Fruit fly (Drosophila melanogaster) whole organism, pupa: Measurements from ENCODE around the gene TfIIA-S.

ENCODE experiments used
- CG10348 ChIP-seq: fragments of 200-800 bp; sonication (Bioruptor generic); IDR thresholded peaks from 2 replicates; pipeline ENCODE4 v1.3.6; 2022; ENCODE audit warnings: missing biosample characterization, missing genetic modification characterization
- CG12605 ChIP-seq: fragments of 200-800 bp; sonication (Bioruptor generic); IDR thresholded peaks from 2 replicates; pipeline ENCODE4 v1.3.6; 2022; ENCODE audit warnings: missing biosample characterization, missing genetic modification characterization
- CG13204 ChIP-seq: fragments of 200-800 bp; sonication (Bioruptor generic); optimal IDR thresholded peaks from 2 replicates; lab custom pipeline; 2018; ENCODE audit warnings: missing biosample characterization, mild to moderate bottlenecking, missing genetic modification characterization, moderate library complexity
- CG14655 ChIP-seq: fragments of 200-800 bp; sonication (Bioruptor generic); optimal IDR thresholded peaks from 3 replicates; lab custom pipeline; 2017; ENCODE audit warnings: mild to moderate bottlenecking, missing biosample characterization, missing genetic modification reagents, missing genetic modification characterization
- CG15710 ChIP-seq: fragments of 200-800 bp; sonication (Bioruptor generic); optimal IDR thresholded peaks from 2 replicates; lab custom pipeline; 2018; ENCODE audit warnings: missing biosample characterization, mild to moderate bottlenecking, missing genetic modification characterization, moderate library complexity
- CG17806 ChIP-seq: fragments of 200-800 bp; sonication (Bioruptor generic); optimal IDR thresholded peaks from 2 replicates; lab custom pipeline; 2018; ENCODE audit warnings: missing biosample characterization, mild to moderate bottlenecking, missing genetic modification characterization, moderate library complexity
- CG32121 ChIP-seq: fragments of 200-800 bp; sonication (Bioruptor generic); IDR thresholded peaks from 2 replicates; pipeline ENCODE4 v1.3.6; 2022; ENCODE audit warnings: missing biosample characterization, missing genetic modification characterization
- CG34367 ChIP-seq: fragments of 200-800 bp; sonication (Bioruptor generic); optimal IDR thresholded peaks from 2 replicates; lab custom pipeline; 2018; ENCODE audit warnings: missing biosample characterization, mild to moderate bottlenecking, missing genetic modification characterization
- CG4496 ChIP-seq: fragments of 200-800 bp; sonication (Bioruptor generic); IDR thresholded peaks from 3 replicates; pipeline ENCODE4 v1.3.6; 2022; ENCODE audit warnings: missing biosample characterization, missing genetic modification characterization
- CG8159 ChIP-seq: fragments of 200-800 bp; sonication (Bioruptor generic); optimal IDR thresholded peaks from 3 replicates; lab custom pipeline; 2018; ENCODE audit warnings: missing biosample characterization, mild to moderate bottlenecking, missing genetic modification characterization, moderate library complexity
- CG8301 ChIP-seq: fragments of 200-800 bp; sonication (Bioruptor generic); optimal IDR thresholded peaks from 2 replicates; lab custom pipeline; 2018; ENCODE audit warnings: missing biosample characterization, mild to moderate bottlenecking, missing genetic modification characterization
- CG9948 ChIP-seq: fragments of 200-800 bp; sonication (Bioruptor generic); optimal IDR thresholded peaks from 2 replicates; lab custom pipeline; 2018; ENCODE audit warnings: missing biosample characterization, mild to moderate bottlenecking, missing genetic modification characterization, moderate library complexity
- D1 ChIP-seq: fragments of 200-800 bp; sonication (Bioruptor generic); optimal IDR thresholded peaks from 2 replicates; lab custom pipeline; 2018; ENCODE audit warnings: missing biosample characterization, mild to moderate bottlenecking, missing genetic modification characterization, moderate library complexity
- EcR ChIP-seq: fragments of 200-800 bp; sonication (Bioruptor generic); optimal IDR thresholded peaks from 3 replicates; lab custom pipeline; 2019; ENCODE audit warnings: missing biosample characterization, missing genetic modification characterization, mild to moderate bottlenecking, moderate library complexity, missing genetic modification reagents
- Ets98B ChIP-seq: fragments of 200-800 bp; sonication (Bioruptor generic); IDR thresholded peaks from 2 replicates; pipeline ENCODE4 v1.3.6; 2022; ENCODE audit warnings: missing biosample characterization, missing genetic modification characterization
- Pif1A ChIP-seq: fragments of 200-800 bp; sonication (Bioruptor generic); optimal IDR thresholded peaks from 3 replicates; lab custom pipeline; 2016; ENCODE audit warnings: missing biosample characterization, missing genetic modification characterization
- Pif1B ChIP-seq: fragments of 200-800 bp; sonication (Bioruptor generic); optimal IDR thresholded peaks from 3 replicates; lab custom pipeline; 2016; ENCODE audit warnings: missing biosample characterization, missing genetic modification characterization
- Snoo ChIP-seq: fragments of 200-800 bp; sonication (Bioruptor generic); optimal IDR thresholded peaks from 3 replicates; lab custom pipeline; 2017; ENCODE audit warnings: missing biosample characterization, mild to moderate bottlenecking, missing genetic modification characterization, inconsistent platforms
- fd96Ca ChIP-seq: fragments of 200-800 bp; sonication (Bioruptor generic); IDR thresholded peaks from 3 replicates; pipeline ENCODE4 v1.3.6; 2022; ENCODE audit warnings: missing biosample characterization, missing genetic modification characterization
- gl ChIP-seq: fragments of 200-800 bp; sonication (Bioruptor generic); optimal IDR thresholded peaks from 2 replicates; lab custom pipeline; 2018; ENCODE audit warnings: missing biosample characterization, mild to moderate bottlenecking, missing genetic modification characterization
- rn ChIP-seq: fragments of 200-800 bp; sonication (Bioruptor generic); IDR thresholded peaks from 2 replicates; pipeline ENCODE4 v1.3.6; 2022; ENCODE audit warnings: missing biosample characterization, missing genetic modification characterization

The TfIIA-S gene

dm6 chr3R:23931095-23931728, 40.4 kb upstream of the TfIIA-S start, which contains the start of the genes Rpt2 and CG13599:
Rpt2 (minus strand) TSS chr3R:23931558.
CG13599 (plus strand) TSS chr3R:23931639.
- TF ChIP-seq Snoo (tag; lab: Kevin White, UChicago) (no peak), rn (GFP tag; lab: Robert Waterston, UW) (no peak), Pif1B (no peak), CG8159 (tag; lab: Kevin White, UChicago) (no peak), EcR (GFP tag; lab: Kevin White, UChicago) (peak; percentile 18)

- TF ChIP-seq Snoo (tag; lab: Kevin White, UChicago) (peak; percentile 4), CG15710 (tag; lab: Kevin White, UChicago) (no peak), CG9948 (tag; lab: Kevin White, UChicago) (no peak)
Observed at dm6 chr3R:23928950-23929602, 38.2 kb upstream of the TfIIA-S start, which contains the start of the genes CG43998, CG43999 and CG31142. CG43998 (minus strand) TSS chr3R:23929000. CG43999 (minus strand) TSS chr3R:23929000. CG31142 (plus strand) TSS chr3R:23929243.

- TF ChIP-seq CG32121 (GFP tag; lab: Robert Waterston, UW) = no peak
- 0 out of 3 replicates have a peak, but pooled peaks have one; percentile 24 for TF ChIP-seq CG4496
- TF ChIP-seq, all 21 proteins: peak for 1
Observed at dm6 chr3R:23927429-23927828, 36.6 kb upstream of the TfIIA-S start, which contains the start of gene CG13601. CG13601 (minus strand) TSS chr3R:23927634.

DNA sequence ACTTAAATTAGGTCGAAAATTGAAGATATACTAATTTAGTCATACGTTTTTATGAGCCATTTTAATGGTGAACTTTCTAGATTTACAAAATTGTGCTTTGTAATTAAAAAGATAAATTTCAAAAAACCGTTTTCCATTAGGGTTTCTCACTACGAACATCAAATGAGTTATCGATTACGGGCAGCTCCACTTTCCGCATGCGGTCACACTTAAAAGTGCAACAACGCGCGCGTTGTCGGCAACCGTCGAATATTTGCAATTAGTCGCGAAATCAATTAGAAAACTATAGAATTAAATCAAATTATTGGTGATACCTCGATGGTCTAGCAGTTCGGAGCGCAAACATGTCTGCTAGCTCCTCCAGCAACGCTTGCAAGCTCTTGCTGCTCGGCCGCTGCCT, 33.3 kb upstream of the TfIIA-S start, which contains the start of gene Ndc1:
Gene Ndc1, plus strand, starts transcription at position 200 of the 400 bp plus-strand sequence.
- TF ChIP-seq rn (GFP tag; lab: Robert Waterston, UW) (no peak), CG15710 (tag; lab: Kevin White, UChicago) (no peak), CG13204 (GFP tag; lab: Kevin White, UChicago) (no peak), CG34367 (tag; lab: Kevin White, UChicago) (no peak), CG14655 (GFP tag; lab: Kevin White, UChicago) (no peak), EcR (GFP tag; lab: Kevin White, UChicago) (no peak), CG10348 (GFP tag; lab: Robert Waterston, UW) (no peak), Ets98B (GFP tag; lab: Robert Waterston, UW) (no peak), CG8159 (tag; lab: Kevin White, UChicago) (no peak), CG17806 (tag; lab: Kevin White, UChicago) (no peak), Pif1A (GFP tag; lab: Kevin White, UChicago) (no peak)
- TF ChIP-seq, all 21 proteins: peak for 0

- TF ChIP-seq gl (tag; lab: Kevin White, UChicago) (peak; percentile 36), rn (GFP tag; lab: Robert Waterston, UW) (no peak), CG4496 (peak; percentile 55; the same call in 2 of the 3 replicates), CG8159 (tag; lab: Kevin White, UChicago) (peak; percentile 46), CG12605 (GFP tag; lab: Robert Waterston, UW) (peak; percentile 57; the same call in 1 of the 2 replicates), Ets98B (GFP tag; lab: Robert Waterston, UW) (peak; percentile 58), Snoo (tag; lab: Kevin White, UChicago) (peak; percentile 4), EcR (GFP tag; lab: Kevin White, UChicago) (peak; percentile 24), Pif1B (no peak)
Observed at dm6 chr3R:23922502-23923350, 31.9 kb upstream of the TfIIA-S start, which contains the start of the genes sba and CG31141. sba (minus strand) TSS chr3R:23922973. CG31141 (plus strand) TSS chr3R:23923300.

DNA sequence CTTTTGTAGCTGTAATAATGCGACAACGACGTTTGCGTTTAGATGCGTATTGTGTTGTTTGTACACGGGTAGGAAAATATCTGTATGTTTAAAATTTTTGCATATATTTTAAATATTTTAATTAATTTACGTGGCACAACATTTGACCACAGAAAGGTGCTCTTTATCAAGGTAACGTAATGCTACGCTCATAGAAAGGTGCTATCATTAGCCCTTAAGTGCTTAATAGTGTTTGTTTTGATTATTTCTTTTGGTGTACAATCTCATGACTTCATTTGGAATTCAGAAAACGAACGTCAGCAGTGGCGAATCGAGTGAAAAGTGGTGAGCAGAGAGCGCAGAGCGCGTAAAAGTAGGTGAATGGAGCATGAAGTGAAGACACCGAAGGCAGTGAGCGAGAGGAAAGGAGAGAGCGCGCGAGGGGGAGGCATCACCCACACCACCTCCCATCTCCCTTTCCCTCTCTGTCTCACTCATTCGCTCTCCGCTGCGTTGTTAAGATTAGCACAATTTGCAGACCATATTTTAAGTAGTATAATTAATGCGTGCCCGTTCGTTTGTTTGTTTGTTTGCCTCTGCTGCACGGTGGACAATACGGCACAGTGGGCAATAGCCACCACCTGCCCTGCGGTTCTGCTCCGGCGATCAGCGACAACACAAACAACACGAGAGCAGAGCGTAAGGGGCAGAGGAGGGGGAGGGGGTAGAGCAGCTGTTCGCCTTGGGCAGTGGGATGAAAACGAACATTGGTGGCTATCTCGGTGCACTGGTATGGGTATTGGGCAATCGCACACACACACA, 31.0 kb upstream of the TfIIA-S start:
- TF ChIP-seq rn (GFP tag; lab: Robert Waterston, UW) = 0 out of 2 replicates have a peak, but pooled peaks have one; percentile 36
- TF ChIP-seq D1 (tag; lab: Kevin White, UChicago) = no peak
- TF ChIP-seq gl (tag; lab: Kevin White, UChicago) = no peak
- no peak for TF ChIP-seq CG10348 (GFP tag; lab: Robert Waterston, UW)
- no peak for TF ChIP-seq CG34367 (tag; lab: Kevin White, UChicago)
- TF ChIP-seq CG4496 = peak; percentile 68; the same call in 2 of the 3 replicates
- TF ChIP-seq CG9948 (tag; lab: Kevin White, UChicago) = peak; percentile 57
- TF ChIP-seq CG13204 (GFP tag; lab: Kevin White, UChicago) = peak; percentile 31
- peak; percentile 70 for TF ChIP-seq CG17806 (tag; lab: Kevin White, UChicago)
- no peak for TF ChIP-seq CG14655 (GFP tag; lab: Kevin White, UChicago)
- no peak for TF ChIP-seq Snoo (tag; lab: Kevin White, UChicago)
- peak; percentile 60 for TF ChIP-seq CG8301
- TF ChIP-seq fd96Ca (GFP tag; lab: Robert Waterston, UW) = peak; percentile 63; the same call in 1 of the 3 replicates
- peak; percentile 50 for TF ChIP-seq Pif1B
- TF ChIP-seq CG8159 (tag; lab: Kevin White, UChicago) = peak; percentile 53
- TF ChIP-seq CG15710 (tag; lab: Kevin White, UChicago) = peak; percentile 44
- TF ChIP-seq Pif1A (GFP tag; lab: Kevin White, UChicago) = peak; percentile 62
- TF ChIP-seq Ets98B (GFP tag; lab: Robert Waterston, UW) = peak; percentile 79
- TF ChIP-seq CG32121 (GFP tag; lab: Robert Waterston, UW) = peak; percentile 70
- no peak for TF ChIP-seq CG12605 (GFP tag; lab: Robert Waterston, UW)
- peak; percentile 38 for TF ChIP-seq EcR (GFP tag; lab: Kevin White, UChicago)
- TF ChIP-seq, all 21 proteins: peak for 14
